Worm (Caenorhabditis elegans) whole organism, L4/young adult: ENCODE measurements around the gene F01G10.9.

ENCODE experiments used
- W03F9.2 ChIP-seq: fragments of 150-350 bp; optimal IDR thresholded peaks from 2 replicates; lab custom pipeline; 2014; ENCODE audit warnings: missing biosample characterization, missing genetic modification characterization
- dao-5 ChIP-seq: sonication (generic microtip); optimal IDR thresholded peaks from 2 replicates; lab custom pipeline; 2016; ENCODE audit warnings: missing genotype, missing genetic modification characterization, moderate library complexity, missing compliant biosample characterization
- him-1 ChIP-seq: sonication (generic microtip); optimal IDR thresholded peaks from 2 replicates; lab custom pipeline; 2016; ENCODE audit warnings: missing genotype, missing genetic modification reagents, missing genetic modification characterization, missing compliant biosample characterization

ce11 chrIV:10227534-10227933 lies 31.9 kb downstream of the F01G10.9 start, which contains the start of gene F01G10.6:
- TF ChIP-seq dao-5 (tag; lab: Kevin White, UChicago) (no peak), him-1 (tag; lab: Kevin White, UChicago) (no peak), W03F9.2 (tag; lab: Kevin White, UChicago) (no peak)
